Worm (Caenorhabditis elegans): ENCODE results near the gene tir-1.
"Not testable (repeated sequence)": the region's sequence is repeated elsewhere in the genome, so short reads cannot be mapped to it uniquely, and the experiment has no call there.

- not testable (repeated sequence) for TF ChIP-seq ceh-36 (tag; optimal IDR thresholded peaks at IDR 0.05); flt-1 (GFP tag; IDR thresholded peaks at IDR 0.05); ama-1 (optimal IDR thresholded peaks at IDR 0.05)
Observed at ce11 chrIII:3840279-3840678, 61.2 kb downstream of the tir-1 start, which contains the start of gene C36A4.11.

Measured in whole organism, early embryonic.